Worm (Caenorhabditis elegans): ENCODE data around the gene H40L08.1.

The H40L08.1 gene

DNA sequence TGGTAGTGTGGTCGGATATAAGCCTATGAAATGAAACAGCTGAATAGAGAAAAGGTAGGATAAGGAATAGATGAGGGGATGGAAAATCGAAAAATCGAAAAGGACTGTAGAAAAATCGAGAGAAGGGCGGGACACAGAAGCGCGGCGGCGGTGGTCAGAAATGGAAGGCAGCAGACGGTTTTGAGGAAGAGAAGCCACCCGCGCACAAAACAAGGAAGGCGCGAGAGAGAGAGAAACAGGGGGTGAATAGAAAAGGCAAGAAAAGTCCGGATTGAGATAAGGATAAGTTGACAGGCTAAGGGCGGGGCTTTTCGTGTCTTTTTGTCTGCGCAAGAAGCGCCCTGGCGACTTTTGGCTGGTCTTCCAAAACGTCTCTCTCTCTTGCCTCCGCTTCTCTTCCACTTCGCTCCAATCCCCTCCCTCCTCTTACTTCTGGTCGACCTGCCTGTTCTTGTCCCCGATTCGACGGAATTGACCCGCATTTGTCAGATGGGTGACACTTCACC is 23.9 kb upstream of the H40L08.1 start, which contains the start of gene mlt-9:
TSS of gene mlt-9 (minus strand) at position 51 of the 506 bp plus-strand sequence.
- TF ChIP-seq sma-3 (GFP tag; optimal IDR thresholded peaks at IDR 0.05): no peak
- TF ChIP-seq nhr-11 (tag; optimal IDR thresholded peaks at IDR 0.05): no peak
- no peak for TF ChIP-seq unc-39 (tag; optimal IDR thresholded peaks at IDR 0.05)
- TF ChIP-seq nhr-77 (tag; optimal IDR thresholded peaks at IDR 0.05): no peak
- TF ChIP-seq elt-1 (tag; optimal IDR thresholded peaks at IDR 0.05): no peak
- TF ChIP-seq aly-2 (tag; optimal IDR thresholded peaks at IDR 0.05): no peak
- no peak for TF ChIP-seq mab-5 (tag; optimal IDR thresholded peaks at IDR 0.05)
- TF ChIP-seq ceh-16 (tag; optimal IDR thresholded peaks at IDR 0.05): no peak

DNA sequence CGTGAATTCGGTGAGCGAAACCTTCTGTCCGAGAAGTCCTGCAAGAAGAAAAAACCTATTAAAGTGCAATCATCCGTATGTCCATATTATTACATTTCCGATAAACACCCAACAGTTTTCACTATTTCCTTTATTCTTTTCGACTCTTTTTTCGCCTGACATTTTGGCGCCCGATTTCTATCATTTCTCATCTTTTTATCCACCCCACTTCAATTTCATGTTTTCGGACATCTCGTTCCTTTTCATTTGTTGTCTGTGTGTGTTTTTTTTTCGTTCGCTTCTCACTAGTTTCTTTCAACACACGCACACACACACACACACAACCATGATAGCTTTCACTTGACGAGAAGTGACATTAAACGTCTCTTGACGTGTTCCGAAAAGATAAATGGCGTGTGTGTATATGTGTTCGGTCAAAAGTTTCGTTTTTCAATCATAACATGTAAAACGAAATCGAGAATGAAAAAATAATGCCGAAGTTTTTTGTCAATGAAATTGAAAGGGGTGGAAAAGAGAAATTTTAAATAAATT is 21.1 kb upstream of the H40L08.1 start:
- TF ChIP-seq elt-3 (tag; optimal IDR thresholded peaks at IDR 0.05) (no peak), gmeb-1 (tag; optimal IDR thresholded peaks at IDR 0.05) (no peak), ceh-16 (tag; optimal IDR thresholded peaks at IDR 0.05) (no peak), ztf-1 (GFP tag; conservative IDR thresholded peaks at IDR 0.05) (no peak), nhr-23 (tag; optimal IDR thresholded peaks at IDR 0.05) (no peak), snpc-4 (tag; optimal IDR thresholded peaks at IDR 0.05) (no peak), Y55F3AM.14 (GFP tag; optimal IDR thresholded peaks at IDR 0.05) (no peak), blmp-1 (tag; optimal IDR thresholded peaks at IDR 0.05; ENCODE audit: insufficient read depth) (peak; percentile 89), mab-5 (tag; optimal IDR thresholded peaks at IDR 0.05) (no peak), nhr-21 (tag; optimal IDR thresholded peaks at IDR 0.05) (peak; percentile 22), sem-4 (tag; optimal IDR thresholded peaks at IDR 0.05) (peak; percentile 31)

DNA sequence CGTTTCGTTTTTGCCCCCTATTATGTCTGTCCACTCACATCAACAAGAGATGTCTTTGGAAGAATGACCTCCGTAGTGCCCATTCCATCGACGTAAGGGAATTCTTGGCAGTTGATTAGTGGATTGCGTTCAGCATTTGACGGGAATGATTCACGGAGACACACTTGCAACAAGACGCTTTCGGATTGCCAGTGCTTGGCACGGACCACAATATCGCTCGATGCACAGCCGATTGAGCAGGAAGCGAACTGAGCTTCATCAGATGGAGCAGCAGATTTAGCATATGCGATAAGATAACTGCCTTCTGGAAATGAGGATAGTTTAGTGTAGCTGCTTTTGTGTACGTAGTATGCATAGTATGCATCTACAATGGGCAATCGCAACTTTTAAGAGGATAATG is 19.6 kb upstream of the H40L08.1 start:
- no peak for TF ChIP-seq lin-11 (tag; optimal IDR thresholded peaks at IDR 0.05)
- TF ChIP-seq nhr-77 (tag; optimal IDR thresholded peaks at IDR 0.05): no peak
- TF ChIP-seq unc-62 (GFP tag; optimal IDR thresholded peaks at IDR 0.05): no peak
- no peak for TF ChIP-seq lin-39 (tag; optimal IDR thresholded peaks at IDR 0.05)
- TF ChIP-seq ceh-82 (tag; optimal IDR thresholded peaks at IDR 0.05): no peak
- no peak for TF ChIP-seq ztf-4 (tag; optimal IDR thresholded peaks at IDR 0.05)
- TF ChIP-seq nhr-11 (tag; optimal IDR thresholded peaks at IDR 0.05): no peak
- no peak for TF ChIP-seq peb-1 (tag; optimal IDR thresholded peaks at IDR 0.05)
- no peak for TF ChIP-seq nhr-23 (tag; optimal IDR thresholded peaks at IDR 0.05)
- TF ChIP-seq elt-1 (tag; optimal IDR thresholded peaks at IDR 0.05): no peak
- TF ChIP-seq ceh-16 (tag; optimal IDR thresholded peaks at IDR 0.05): no peak
- no peak for TF ChIP-seq sem-4 (tag; optimal IDR thresholded peaks at IDR 0.05)
- TF ChIP-seq R02D3.7 (tag; optimal IDR thresholded peaks at IDR 0.05): no peak
- TF ChIP-seq mdl-1 (tag; optimal IDR thresholded peaks at IDR 0.05): no peak
- no peak for TF ChIP-seq mab-5 (tag; optimal IDR thresholded peaks at IDR 0.05)
- TF ChIP-seq nhr-25 (tag; optimal IDR thresholded peaks at IDR 0.05): no peak
- TF ChIP-seq nhr-6 (tag; optimal IDR thresholded peaks at IDR 0.05): no peak

- TF ChIP-seq nhr-21 (tag; optimal IDR thresholded peaks at IDR 0.05) (no peak), aly-2 (tag; optimal IDR thresholded peaks at IDR 0.05) (no peak), sma-9 (GFP tag; optimal IDR thresholded peaks at IDR 0.05) (peak; percentile 60), sma-9 (tag; optimal IDR thresholded peaks at IDR 0.05) (no peak), nhr-11 (tag; optimal IDR thresholded peaks at IDR 0.05) (no peak), lin-13 (GFP tag; optimal IDR thresholded peaks at IDR 0.05) (no peak), ztf-11 (tag; optimal IDR thresholded peaks at IDR 0.05) (no peak), nhr-6 (tag; optimal IDR thresholded peaks at IDR 0.05) (no peak), blmp-1 (tag; optimal IDR thresholded peaks at IDR 0.05; ENCODE audit: insufficient read depth) (no peak), lin-39 (tag; optimal IDR thresholded peaks at IDR 0.05) (no peak), egl-27 (tag; optimal IDR thresholded peaks at IDR 0.05) (no peak), mdl-1 (tag; optimal IDR thresholded peaks at IDR 0.05) (no peak), ZK546.5 (tag; optimal IDR thresholded peaks at IDR 0.05) (no peak), ama-1 (optimal IDR thresholded peaks at IDR 0.05) (no peak), peb-1 (tag; optimal IDR thresholded peaks at IDR 0.05) (no peak), lsy-2 (tag; optimal IDR thresholded peaks at IDR 0.05) (peak in 1 of 2 experiments; percentile 43), ceh-82 (tag; optimal IDR thresholded peaks at IDR 0.05) (no peak), ztf-1 (GFP tag; conservative IDR thresholded peaks at IDR 0.05) (no peak), mbf-1 (tag; optimal IDR thresholded peaks at IDR 0.05) (no peak), nhr-12 (tag; optimal IDR thresholded peaks at IDR 0.05) (no peak), elt-3 (tag; optimal IDR thresholded peaks at IDR 0.05) (no peak), alr-1 (tag; optimal IDR thresholded peaks at IDR 0.05) (no peak), dmd-4 (tag; optimal IDR thresholded peaks at IDR 0.05) (no peak), ceh-16 (tag; optimal IDR thresholded peaks at IDR 0.05) (no peak), sem-4 (tag; optimal IDR thresholded peaks at IDR 0.05) (peak; percentile 34), R02D3.7 (tag; optimal IDR thresholded peaks at IDR 0.05) (no peak), nhr-23 (tag; optimal IDR thresholded peaks at IDR 0.05) (no peak), nhr-77 (tag; optimal IDR thresholded peaks at IDR 0.05) (no peak), sma-3 (GFP tag; optimal IDR thresholded peaks at IDR 0.05) (no peak), Y55F3AM.14 (GFP tag; optimal IDR thresholded peaks at IDR 0.05) (no peak), unc-39 (tag; optimal IDR thresholded peaks at IDR 0.05) (no peak), zag-1 (tag; optimal IDR thresholded peaks at IDR 0.05) (no peak), gmeb-1 (tag; optimal IDR thresholded peaks at IDR 0.05) (no peak), nhr-25 (tag; optimal IDR thresholded peaks at IDR 0.05) (no peak), nhr-10 (tag; optimal IDR thresholded peaks at IDR 0.05) (no peak), mab-5 (tag; optimal IDR thresholded peaks at IDR 0.05) (no peak), lin-11 (tag; optimal IDR thresholded peaks at IDR 0.05) (peak; percentile 29), nhr-129 (tag; optimal IDR thresholded peaks at IDR 0.05) (peak; percentile 74)
Observed at ce11 chrX:15100369-15100963, 16.6 kb upstream of the H40L08.1 start, which contains the start of gene dhhc-1. TSS of gene dhhc-1 (minus strand) at chrX:15100419.
